Fruit fly (Drosophila melanogaster) whole organism, embryonic: ENCODE results near the gene S6KL.

Source experiments
- BEAF-32 ChIP-seq: fragments of 200-800 bp; sonication (Bioruptor generic); optimal IDR thresholded peaks from 3 replicates; lab custom pipeline; 2017; ENCODE audit warnings: missing biosample characterization, missing genetic modification characterization, mild to moderate bottlenecking, moderate library complexity, missing genetic modification reagents
- CG11093 ChIP-seq: fragments of 200-800 bp; sonication (Bioruptor generic); IDR thresholded peaks from 3 replicates; pipeline ENCODE4 v1.3.6; 2022; ENCODE audit warnings: missing biosample characterization, missing genetic modification characterization
- CG11456 ChIP-seq: fragments of 200-800 bp; sonication (Bioruptor generic); IDR thresholded peaks from 3 replicates; pipeline ENCODE4 v1.3.6; 2022; ENCODE audit warnings: missing biosample characterization, missing genetic modification characterization
- CG11560 ChIP-seq: fragments of 200-800 bp; sonication (Bioruptor generic); IDR thresholded peaks from 3 replicates; pipeline ENCODE4 v1.3.6; 2022; ENCODE audit warnings: missing biosample characterization, missing genetic modification characterization
- CG11695 ChIP-seq: fragments of 200-800 bp; sonication (Bioruptor generic); IDR thresholded peaks from 3 replicates; pipeline ENCODE4 v1.3.6; 2022; ENCODE audit warnings: missing biosample characterization, missing genetic modification characterization
- CG12155 ChIP-seq: fragments of 200-800 bp; sonication (Bioruptor generic); optimal IDR thresholded peaks from 3 replicates; lab custom pipeline; 2016; ENCODE audit warnings: missing biosample characterization, missing genetic modification characterization
- CG13894 ChIP-seq: fragments of 200-800 bp; sonication (Bioruptor generic); optimal IDR thresholded peaks from 3 replicates; lab custom pipeline; 2018; ENCODE audit warnings: missing biosample characterization, mild to moderate bottlenecking, missing genetic modification characterization, moderate library complexity
- CG15011 ChIP-seq: fragments of 200-800 bp; sonication (Bioruptor generic); optimal IDR thresholded peaks from 3 replicates; lab custom pipeline; 2018; ENCODE audit warnings: missing biosample characterization, mild to moderate bottlenecking, missing genetic modification characterization
- CG15601 ChIP-seq: fragments of 200-800 bp; sonication (Bioruptor generic); optimal IDR thresholded peaks from 3 replicates; lab custom pipeline; 2019; ENCODE audit warnings: missing biosample characterization, mild to moderate bottlenecking, missing genetic modification characterization, moderate library complexity
- CG17186 ChIP-seq: fragments of 200-800 bp; sonication (Bioruptor generic); optimal IDR thresholded peaks from 3 replicates; lab custom pipeline; 2017; ENCODE audit warnings: missing biosample characterization, missing genetic modification reagents, missing genetic modification characterization
- CG17328 ChIP-seq: fragments of 200-800 bp; sonication (Bioruptor generic); IDR thresholded peaks from 2 replicates; pipeline ENCODE4 v1.3.6; 2022; ENCODE audit warnings: missing biosample characterization, missing genetic modification characterization
- CG17385 ChIP-seq: fragments of 200-800 bp; sonication (Bioruptor generic); optimal IDR thresholded peaks from 3 replicates; lab custom pipeline; 2018; ENCODE audit warnings: missing biosample characterization, mild to moderate bottlenecking, missing genetic modification characterization
- CG18599 ChIP-seq: fragments of 200-800 bp; sonication (Bioruptor generic); optimal IDR thresholded peaks from 3 replicates; lab custom pipeline; 2017; ENCODE audit warnings: missing biosample characterization, missing genetic modification characterization, mild to moderate bottlenecking, moderate library complexity, missing genetic modification reagents
- CG2889 ChIP-seq: fragments of 200-800 bp; sonication (Bioruptor generic); IDR thresholded peaks from 3 replicates; pipeline ENCODE4 v1.3.6; 2022; ENCODE audit warnings: missing biosample characterization, missing genetic modification characterization
- CG3065 ChIP-seq: fragments of 200-800 bp; sonication (Bioruptor generic); optimal IDR thresholded peaks from 2 replicates; lab custom pipeline; 2016; ENCODE audit warnings: missing biosample characterization, missing genetic modification characterization
- CG5953 ChIP-seq: fragments of 200-800 bp; sonication (Bioruptor generic); IDR thresholded peaks from 2 replicates; pipeline ENCODE4 v1.3.6; 2022; ENCODE audit warnings: missing biosample characterization, missing genetic modification characterization
- CG6791 ChIP-seq: fragments of 200-800 bp; sonication (Bioruptor generic); IDR thresholded peaks from 3 replicates; pipeline ENCODE4 v1.3.6; 2022; ENCODE audit warnings: missing biosample characterization, missing genetic modification characterization; ENCODE audit not compliant: partially characterized antibody
- CG8281 ChIP-seq: fragments of 200-800 bp; sonication (Bioruptor generic); optimal IDR thresholded peaks from 2 replicates; lab custom pipeline; 2018; ENCODE audit warnings: missing biosample characterization, mild to moderate bottlenecking, missing genetic modification characterization, moderate library complexity
- CG8478 ChIP-seq: fragments of >200 bp; optimal IDR thresholded peaks from 2 replicates; lab custom pipeline; 2018
- CkIIα-i1 ChIP-seq: fragments of 200-800 bp; sonication (Bioruptor generic); IDR thresholded peaks from 2 replicates; pipeline ENCODE4 v1.3.6; 2022; ENCODE audit warnings: missing biosample characterization, missing genetic modification characterization
- Deaf1 ChIP-seq: fragments of 200-800 bp; optimal IDR thresholded peaks from 3 replicates; lab custom pipeline; 2019; ENCODE audit warnings: missing biosample characterization, mild to moderate bottlenecking, missing genetic modification characterization, moderate library complexity
- E2f2 ChIP-seq: fragments of 200-800 bp; sonication (Bioruptor generic); IDR thresholded peaks from 2 replicates; pipeline ENCODE4 v1.3.6; 2022; ENCODE audit warnings: missing biosample characterization, missing genetic modification characterization
- GATAe ChIP-seq: fragments of 200-800 bp; sonication (Bioruptor generic); conservative IDR thresholded peaks from 2 replicates; pipeline ENCODE4 v1.3.6; 2022; ENCODE audit warnings: missing biosample characterization, missing genetic modification characterization
- HLH54F ChIP-seq: fragments of 200-800 bp; sonication (Bioruptor generic); optimal IDR thresholded peaks from 3 replicates; lab custom pipeline; 2016; ENCODE audit warnings: missing biosample characterization, missing genetic modification characterization
- Hr51 ChIP-seq, 2 experiments: fragments of 200-800 bp; sonication (Bioruptor generic); optimal IDR thresholded peaks; 2 replicates in 1 of 2; 3 replicates in 1 of 2; lab custom pipeline; 2016 to 2018; ENCODE audit warnings: missing biosample characterization in 2 of 2, missing genetic modification characterization in 2 of 2, mild to moderate bottlenecking in 1 of 2, moderate library complexity in 1 of 2
- Hr78 ChIP-seq, 2 experiments: fragments of 200-800 bp in 1 of 2; fragments of >200 bp in 1 of 2; sonication (Bioruptor generic) in 1 of 2; optimal IDR thresholded peaks; 2 replicates each; lab custom pipeline; 2017 to 2019; ENCODE audit warnings: missing biosample characterization in 2 of 2, missing genetic modification characterization in 2 of 2, mild to moderate bottlenecking in 1 of 2, moderate library complexity in 1 of 2
- Mad ChIP-seq: fragments of 200-800 bp; sonication (Bioruptor generic); optimal IDR thresholded peaks from 2 replicates; lab custom pipeline; 2016; ENCODE audit warnings: missing biosample characterization, missing genetic modification characterization
- Oaz ChIP-seq: fragments of 200-800 bp; sonication (Bioruptor generic); IDR thresholded peaks from 2 replicates; pipeline ENCODE4 v1.3.6; 2022; ENCODE audit warnings: missing biosample characterization, missing genetic modification characterization
- Oli ChIP-seq: fragments of 200-800 bp; sonication (Bioruptor generic); optimal IDR thresholded peaks from 2 replicates; lab custom pipeline; 2018; ENCODE audit warnings: missing biosample characterization, mild to moderate bottlenecking, missing genetic modification characterization, moderate library complexity
- Opbp ChIP-seq: fragments of 200-800 bp; sonication (Bioruptor generic); IDR thresholded peaks from 3 replicates; pipeline ENCODE4 v1.3.6; 2022; ENCODE audit warnings: missing biosample characterization, missing genetic modification characterization; ENCODE audit not compliant: partially characterized antibody
- abd-A ChIP-seq: fragments of 200-800 bp; sonication (Bioruptor generic); optimal IDR thresholded peaks from 3 replicates; lab custom pipeline; 2019; ENCODE audit warnings: missing biosample characterization, mild to moderate bottlenecking, missing genetic modification characterization, moderate library complexity
- amos ChIP-seq: fragments of 200-800 bp; sonication (Bioruptor generic); IDR thresholded peaks from 2 replicates; pipeline ENCODE4 v1.3.6; 2022; ENCODE audit warnings: missing biosample characterization, missing genetic modification characterization; ENCODE audit not compliant: partially characterized antibody
- aop ChIP-seq: fragments of 200-800 bp; sonication (Bioruptor generic); IDR thresholded peaks from 2 replicates; pipeline ENCODE4 v1.3.6; 2022; ENCODE audit warnings: missing biosample characterization, missing genetic modification characterization
- cwo ChIP-seq: fragments of 200-800 bp; sonication (Bioruptor generic); optimal IDR thresholded peaks from 3 replicates; lab custom pipeline; 2017; ENCODE audit warnings: missing biosample characterization, missing genetic modification characterization, mild to moderate bottlenecking, moderate library complexity, missing genetic modification reagents
- en ChIP-seq: fragments of 200-800 bp; sonication (Bioruptor generic); optimal IDR thresholded peaks from 2 replicates; lab custom pipeline; 2016; ENCODE audit warnings: missing biosample characterization, missing genetic modification characterization
- eve ChIP-seq, 2 experiments: fragments of >200 bp; optimal IDR thresholded peaks; 2 replicates each; lab custom pipeline; 2017; ENCODE audit warnings: missing biosample characterization in 2 of 2, missing genetic modification characterization in 2 of 2
- ewg ChIP-seq: fragments of 200-800 bp; sonication (Bioruptor generic); optimal IDR thresholded peaks from 3 replicates; lab custom pipeline; 2017; ENCODE audit warnings: mild to moderate bottlenecking, missing biosample characterization, missing genetic modification reagents, missing genetic modification characterization
- fd64A ChIP-seq: fragments of 200-800 bp; sonication (Bioruptor generic); optimal IDR thresholded peaks from 3 replicates; lab custom pipeline; 2018; ENCODE audit warnings: missing biosample characterization, mild to moderate bottlenecking, missing genetic modification characterization
- her ChIP-seq: fragments of 200-800 bp; sonication (Bioruptor generic); optimal IDR thresholded peaks from 2 replicates; lab custom pipeline; 2016; ENCODE audit warnings: missing biosample characterization, missing genetic modification characterization
- hth ChIP-seq: fragments of >200 bp; optimal IDR thresholded peaks from 2 replicates; lab custom pipeline; 2017; ENCODE audit warnings: inconsistent platforms
- oc ChIP-seq: fragments of 200-800 bp; sonication (Bioruptor generic); optimal IDR thresholded peaks from 2 replicates; lab custom pipeline; 2018; ENCODE audit warnings: missing biosample characterization, mild to moderate bottlenecking, missing genetic modification characterization, moderate library complexity
- pfk ChIP-seq: fragments of 200-800 bp; sonication (Bioruptor generic); optimal IDR thresholded peaks from 2 replicates; lab custom pipeline; 2018; ENCODE audit warnings: missing biosample characterization, mild to moderate bottlenecking, missing genetic modification characterization, moderate library complexity
- phol ChIP-seq: fragments of 200-800 bp; sonication (Bioruptor generic); optimal IDR thresholded peaks from 3 replicates; lab custom pipeline; 2018; ENCODE audit warnings: missing biosample characterization, mild to moderate bottlenecking, missing genetic modification characterization, moderate library complexity
- ro ChIP-seq: fragments of 200-800 bp; sonication (Bioruptor generic); IDR thresholded peaks from 2 replicates; pipeline ENCODE4 v1.3.6; 2022; ENCODE audit warnings: missing biosample characterization, missing genetic modification characterization
- row ChIP-seq: fragments of 200-800 bp; sonication (Bioruptor generic); IDR thresholded peaks from 3 replicates; pipeline ENCODE4 v1.3.6; 2022; ENCODE audit warnings: missing biosample characterization, missing genetic modification characterization
- sisA ChIP-seq: fragments of 200-800 bp; sonication (Bioruptor generic); IDR thresholded peaks from 2 replicates; pipeline ENCODE4 v1.3.6; 2022; ENCODE audit warnings: missing biosample characterization, missing genetic modification characterization
- sr ChIP-seq: fragments of 200-800 bp; sonication (Bioruptor generic); IDR thresholded peaks from 3 replicates; pipeline ENCODE4 v1.3.6; 2022; ENCODE audit warnings: missing biosample characterization, missing genetic modification characterization
- vfl ChIP-seq: fragments of 200-800 bp; sonication (Bioruptor generic); optimal IDR thresholded peaks from 2 replicates; lab custom pipeline; 2016; ENCODE audit warnings: missing biosample characterization, missing genetic modification characterization
- zen ChIP-seq: fragments of 200-800 bp; sonication (Bioruptor generic); optimal IDR thresholded peaks from 3 replicates; lab custom pipeline; 2018; ENCODE audit warnings: missing biosample characterization, mild to moderate bottlenecking, missing genetic modification characterization, moderate library complexity

Gene S6KL

DNA sequence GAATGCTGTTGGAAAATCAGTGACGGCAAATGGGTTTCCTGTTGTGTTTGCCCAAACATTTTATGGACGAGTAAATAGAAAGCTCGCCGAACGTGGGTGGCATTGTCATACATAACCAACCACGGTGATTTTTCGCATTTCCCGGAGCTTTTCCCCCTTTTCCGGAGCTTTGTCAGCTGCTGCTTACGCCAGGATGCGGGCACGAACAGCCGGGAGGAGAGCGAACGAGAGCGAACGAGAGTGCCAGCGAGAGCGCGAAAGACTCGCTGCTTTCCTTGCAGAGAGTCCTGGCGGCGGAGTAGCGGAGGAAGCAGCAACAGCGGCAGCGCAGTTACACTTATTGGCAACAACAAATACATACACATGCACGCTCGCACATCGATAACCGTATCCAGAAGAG, 18.1 kb downstream of the S6KL start, which contains the start of gene CG7058 (continued):
- TF ChIP-seq row (GFP tag; lab: Robert Waterston, UW) (no peak), ewg (GFP tag; lab: Kevin White, UChicago) (peak; percentile 34), en (GFP tag; lab: Kevin White, UChicago) (no peak), Deaf1 (tag; lab: Kevin White, UChicago) (peak; percentile 57), CG8478 (lab: Kevin White, UChicago) (no peak), Mad (no peak), CG6791 (GFP tag; lab: Robert Waterston, UW) (no peak), oc (tag; lab: Kevin White, UChicago) (no peak), CG17186 (no peak), zen (tag; lab: Kevin White, UChicago) (no peak), eve (GFP tag; optimal IDR thresholded peaks at IDR 0.05; lab: Kevin White, UChicago) (no peak)

DNA sequence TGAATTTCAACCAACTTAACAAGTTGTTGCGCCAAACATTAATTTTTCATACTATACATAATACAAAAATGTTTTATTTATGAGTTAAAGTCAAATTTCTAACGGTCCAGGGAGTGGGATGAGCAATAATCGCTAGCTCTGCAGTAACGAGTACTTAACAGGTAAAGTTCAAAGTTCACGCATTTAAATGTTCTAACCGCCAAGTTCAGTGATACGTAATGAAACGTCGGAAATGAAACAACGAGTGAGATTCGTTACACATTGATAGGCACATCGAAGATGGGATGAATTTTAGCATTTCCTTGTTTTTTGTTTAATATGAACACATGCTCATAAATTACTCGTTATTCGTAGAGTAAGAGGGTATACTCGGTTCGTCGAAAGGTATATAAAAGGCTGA, 23.8 kb downstream of the S6KL start:
- TF ChIP-seq CG3065 (GFP tag; lab: Kevin White, UChicago) = no peak
- no peak for TF ChIP-seq fd64A (GFP tag; lab: Kevin White, UChicago)
- no peak for TF ChIP-seq Oaz (GFP tag; lab: Robert Waterston, UW)
- TF ChIP-seq CG13894 (tag; lab: Kevin White, UChicago) = no peak
- TF ChIP-seq sr (GFP tag; lab: Robert Waterston, UW) = no peak
- no peak for TF ChIP-seq CG11456 (GFP tag; lab: Robert Waterston, UW)
- no peak for TF ChIP-seq CG11695 (GFP tag; lab: Robert Waterston, UW)
- TF ChIP-seq HLH54F (GFP tag; lab: Kevin White, UChicago) = no peak
- TF ChIP-seq CG8478 (lab: Kevin White, UChicago) = no peak
- TF ChIP-seq vfl (GFP tag; lab: Kevin White, UChicago) = no peak
- TF ChIP-seq Hr51 (GFP tag; optimal IDR thresholded peaks at IDR 0.05; lab: Kevin White, UChicago) = peak in 1 of 2 experiments; percentile 15
- no peak for TF ChIP-seq CG5953 (GFP tag; lab: Robert Waterston, UW)
- TF ChIP-seq CG11093 (GFP tag; lab: Robert Waterston, UW) = no peak
- TF ChIP-seq ro (GFP tag; lab: Robert Waterston, UW) = no peak
- TF ChIP-seq Hr78 (GFP tag; optimal IDR thresholded peaks at IDR 0.05; lab: Kevin White, UChicago) = peak in 1 of 2 experiments; percentile 31
- TF ChIP-seq CG17328 = no peak
- TF ChIP-seq CG11560 (tag; lab: Robert Waterston, UW) = no peak
- TF ChIP-seq pfk (GFP tag; lab: Kevin White, UChicago) = peak; percentile 76
- TF ChIP-seq her (GFP tag; lab: Kevin White, UChicago) = no peak
- TF ChIP-seq CG8281 = no peak
- TF ChIP-seq CG12155 (GFP tag; lab: Kevin White, UChicago) = peak; percentile 72
- TF ChIP-seq GATAe (GFP tag; lab: Robert Waterston, UW) = no peak
- TF ChIP-seq CG15011 (GFP tag; lab: Kevin White, UChicago) = no peak
- no peak for TF ChIP-seq hth (lab: Kevin White, UChicago)
- no peak for TF ChIP-seq phol
- no peak for TF ChIP-seq Opbp (GFP tag; lab: Robert Waterston, UW)

dm6 chrX:18813049-18813448, 24.8 kb downstream of the S6KL start, which contains the start of gene CG42450:
CG42450 (plus strand) TSS chrX:18813297.
- TF ChIP-seq E2f2 (GFP tag; lab: Robert Waterston, UW) (0 out of 2 replicates have a peak, but pooled peaks have one; percentile 6), CG6791 (GFP tag; lab: Robert Waterston, UW) (peak; percentile 39; the same call in 1 of the 3 replicates), CG2889 (no peak), CG12155 (GFP tag; lab: Kevin White, UChicago) (peak; percentile 65), sisA (GFP tag; lab: Robert Waterston, UW) (no peak), CG17385 (GFP tag; lab: Kevin White, UChicago) (peak; percentile 6), abd-A (tag; lab: Kevin White, UChicago) (peak; percentile 7), BEAF-32 (GFP tag; lab: Kevin White, UChicago) (peak; percentile 29), cwo (GFP tag; lab: Kevin White, UChicago) (no peak), aop (GFP tag; lab: Robert Waterston, UW) (no peak), CG18599 (peak; percentile 8), CG15601 (tag; lab: Kevin White, UChicago) (no peak), Oli (tag; lab: Kevin White, UChicago) (no peak), CkIIα-i1 (GFP tag; lab: Robert Waterston, UW) (no peak), amos (GFP tag; lab: Robert Waterston, UW) (peak; percentile 28; the same call in 1 of the 2 replicates)
